Worm (Caenorhabditis elegans) whole organism, L4 larva: ENCODE measurements around the gene F18A1.1.

Experiments used
- fkh-10 ChIP-seq: fragments of 150-350 bp; optimal IDR thresholded peaks from 2 replicates; lab custom pipeline; 2014; ENCODE audit warnings: missing biosample characterization, missing genetic modification reagents, missing genetic modification characterization
- set-16 ChIP-seq: fragments of 200-800 bp; sonication (Bioruptor generic); IDR thresholded peaks from 2 replicates; pipeline ENCODE4 v1.3.6; 2022; ENCODE audit warnings: missing genetic modification reagents, missing genetic modification characterization, missing compliant biosample characterization
- unc-62 ChIP-seq, 3 experiments: fragments of 150-350 bp in 1 of 3; sonication (generic microtip); optimal IDR thresholded peaks in 2 of 3; peaks in 1 of 3; 1 replicate in 1 of 3; 2 replicates in 2 of 3; lab custom pipeline; 2014 to 2017; ENCODE audit warnings: missing biosample characterization in 3 of 3, missing genetic modification characterization in 3 of 3, missing genetic modification reagents in 3 of 3, missing genotype in 1 of 3

- TF ChIP-seq set-16 (no peak), unc-62 (GFP tag; optimal IDR thresholded peaks at IDR 0.05 in 1 of 2; lab: Kevin White, UChicago) (peak in 1 of 2 experiments; percentile 86), unc-62 (tag; optimal IDR thresholded peaks at IDR 0.05; lab: Kevin White, UChicago) (no peak), fkh-10 (no peak)
These were observed 2.8 kb upstream of the F18A1.1 start, which contains the start of gene lin-26 for ce11 chrII:7681898-7682297.
